Worm (Caenorhabditis elegans): ENCODE results near the gene C07A12.7.

- TF ChIP-seq lag-1 (GFP tag; IDR thresholded peaks at IDR 0.05): no peak
- TF ChIP-seq tlf-1 (GFP tag; optimal IDR thresholded peaks at IDR 0.05): no peak
- TF ChIP-seq F10E7.11 (tag; optimal IDR thresholded peaks at IDR 0.05): no peak
- no peak for TF ChIP-seq let-526 (GFP tag; IDR thresholded peaks at IDR 0.05)
- no peak for TF ChIP-seq rpc-1 (optimal IDR thresholded peaks at IDR 0.05)
- no peak for TF ChIP-seq rpc-1 (tag; optimal IDR thresholded peaks at IDR 0.05)
Observed at ce11 chrX:4569276-4569675, 47.3 kb upstream of the C07A12.7 start.

Measured in whole organism, young adult.